Worm (Caenorhabditis elegans) whole organism, early embryonic: ENCODE measurements around the gene T28A8.6.

Experiments used
- B0310.2 ChIP-seq: sonication (generic microtip); optimal IDR thresholded peaks from 2 replicates; lab custom pipeline; 2016; ENCODE audit warnings: mild to moderate bottlenecking, missing genetic modification characterization, missing compliant biosample characterization
- F13C5.2 ChIP-seq: sonication (generic microtip); optimal IDR thresholded peaks from 2 replicates; lab custom pipeline; 2017; ENCODE audit warnings: mild to moderate bottlenecking, missing genetic modification characterization, inconsistent platforms, missing compliant biosample characterization
- aly-1 ChIP-seq: sonication (generic microtip); optimal IDR thresholded peaks from 2 replicates; lab custom pipeline; 2016; ENCODE audit warnings: missing genetic modification characterization, missing compliant biosample characterization
- ama-1 ChIP-seq: fragments of 150-350 bp; optimal IDR thresholded peaks from 2 replicates; lab custom pipeline; 2014
- ceh-13 ChIP-seq: fragments of 200-800 bp; sonication (Bioruptor generic); optimal IDR thresholded peaks from 2 replicates; lab custom pipeline; 2018; ENCODE audit warnings: mild to moderate bottlenecking, missing genetic modification characterization, missing compliant biosample characterization
- ceh-36 ChIP-seq: sonication (generic microtip); optimal IDR thresholded peaks from 2 replicates; lab custom pipeline; 2016; ENCODE audit warnings: missing genetic modification characterization, inconsistent platforms, missing compliant biosample characterization
- ets-7 ChIP-seq: sonication (generic microtip); optimal IDR thresholded peaks from 2 replicates; lab custom pipeline; 2016; ENCODE audit warnings: missing genotype, missing genetic modification characterization, missing compliant biosample characterization
- flt-1 ChIP-seq: fragments of 200-800 bp; sonication (Bioruptor generic); IDR thresholded peaks from 2 replicates; pipeline ENCODE4 v1.3.6; 2022; ENCODE audit warnings: missing genetic modification characterization, missing compliant biosample characterization
- hmbx-1 ChIP-seq: sonication (generic microtip); optimal IDR thresholded peaks from 2 replicates; lab custom pipeline; 2016; ENCODE audit warnings: mild to moderate bottlenecking, missing genetic modification characterization, missing compliant biosample characterization
- hmg-4 ChIP-seq: fragments of 200-800 bp; sonication (Bioruptor generic); optimal IDR thresholded peaks from 2 replicates; lab custom pipeline; 2018; ENCODE audit warnings: mild to moderate bottlenecking, missing genetic modification characterization, missing compliant biosample characterization
- hnd-1 ChIP-seq: sonication (generic microtip); optimal IDR thresholded peaks from 2 replicates; lab custom pipeline; 2016; ENCODE audit warnings: missing genetic modification characterization, missing compliant biosample characterization
- pes-1 ChIP-seq: fragments of 200-800 bp; sonication (Bioruptor generic); IDR thresholded peaks from 2 replicates; pipeline ENCODE4 v1.3.6; 2022; ENCODE audit warnings: missing genetic modification reagents, missing genetic modification characterization, missing compliant biosample characterization
- scrt-1 ChIP-seq: fragments of 200-800 bp; sonication (Bioruptor generic); IDR thresholded peaks from 2 replicates; pipeline ENCODE4 v1.3.6; 2022; ENCODE audit warnings: missing genetic modification characterization, missing compliant biosample characterization
- sea-1 ChIP-seq: fragments of 200-800 bp; sonication (Bioruptor generic); conservative IDR thresholded peaks from 2 replicates; pipeline ENCODE4 v1.3.6; 2022; ENCODE audit warnings: missing genetic modification characterization, missing compliant biosample characterization
- tbx-11 ChIP-seq: fragments of 200-800 bp; sonication (Bioruptor generic); IDR thresholded peaks from 2 replicates; pipeline ENCODE4 v1.3.6; 2022; ENCODE audit warnings: missing genetic modification characterization, missing compliant biosample characterization
- tbx-37 ChIP-seq: fragments of 200-800 bp; sonication (Bioruptor generic); conservative IDR thresholded peaks from 2 replicates; pipeline ENCODE4 v1.3.6; 2022; ENCODE audit warnings: missing genetic modification reagents, missing genetic modification characterization, missing compliant biosample characterization
- tra-4 ChIP-seq: sonication (generic microtip); optimal IDR thresholded peaks from 2 replicates; lab custom pipeline; 2017; ENCODE audit warnings: missing genetic modification characterization, missing compliant biosample characterization

T28A8.6 gene

DNA sequence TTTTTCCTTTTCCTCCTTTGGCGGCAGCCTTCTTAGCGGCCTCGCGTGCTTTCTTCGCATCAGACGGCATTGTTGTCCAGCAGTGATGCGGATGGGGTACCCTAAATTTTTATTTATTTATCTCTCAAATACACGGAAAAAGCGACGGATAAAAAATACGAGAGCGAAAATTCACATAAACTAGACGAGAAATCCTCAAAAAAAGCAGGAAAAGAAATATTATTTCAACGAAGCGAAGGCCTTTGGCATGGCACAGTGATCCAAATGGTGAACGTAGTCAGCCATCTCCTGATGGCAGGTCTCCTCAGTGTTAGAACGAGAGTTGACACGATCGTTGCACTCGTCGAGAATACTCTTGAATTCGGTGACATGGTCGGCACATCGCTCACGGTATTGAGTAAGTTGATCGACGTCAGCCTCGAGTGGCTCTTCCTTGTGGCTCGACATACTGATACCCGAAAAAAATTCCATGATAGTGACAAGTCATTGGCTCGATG, 36.8 kb upstream of the T28A8.6 start, which contains the start of the genes abcf-2 and T27E9.2:
abcf-2 (minus strand) TSS at position 101 of the 497 bp plus-strand sequence.
T27E9.2 (minus strand) TSS at position 447 of the 497 bp plus-strand sequence.
- no peak for TF ChIP-seq F13C5.2 (tag; lab: Kevin White, UChicago)
- TF ChIP-seq hmg-4 (GFP tag; lab: Kevin White, UChicago): no peak
- TF ChIP-seq scrt-1 (GFP tag; lab: Robert Waterston, UW): no peak
- TF ChIP-seq ets-7: no peak
- no peak for TF ChIP-seq tra-4 (tag; lab: Kevin White, UChicago)
- no peak for TF ChIP-seq B0310.2 (tag; lab: Kevin White, UChicago)
- TF ChIP-seq ama-1 (lab: Kevin White, UChicago): no peak
- TF ChIP-seq ceh-36: no peak
- no peak for TF ChIP-seq tbx-11 (GFP tag; lab: Robert Waterston, UW)
- TF ChIP-seq flt-1: no peak
- no peak for TF ChIP-seq aly-1
- TF ChIP-seq sea-1 (GFP tag; lab: Robert Waterston, UW): no peak
- TF ChIP-seq pes-1: no peak
- no peak for TF ChIP-seq tbx-37 (GFP tag; lab: Robert Waterston, UW)
- TF ChIP-seq ceh-13 (GFP tag; lab: Kevin White, UChicago): no peak
- TF ChIP-seq hmbx-1 (tag; lab: Kevin White, UChicago): no peak
- TF ChIP-seq hnd-1 (tag; lab: Kevin White, UChicago): no peak

DNA sequence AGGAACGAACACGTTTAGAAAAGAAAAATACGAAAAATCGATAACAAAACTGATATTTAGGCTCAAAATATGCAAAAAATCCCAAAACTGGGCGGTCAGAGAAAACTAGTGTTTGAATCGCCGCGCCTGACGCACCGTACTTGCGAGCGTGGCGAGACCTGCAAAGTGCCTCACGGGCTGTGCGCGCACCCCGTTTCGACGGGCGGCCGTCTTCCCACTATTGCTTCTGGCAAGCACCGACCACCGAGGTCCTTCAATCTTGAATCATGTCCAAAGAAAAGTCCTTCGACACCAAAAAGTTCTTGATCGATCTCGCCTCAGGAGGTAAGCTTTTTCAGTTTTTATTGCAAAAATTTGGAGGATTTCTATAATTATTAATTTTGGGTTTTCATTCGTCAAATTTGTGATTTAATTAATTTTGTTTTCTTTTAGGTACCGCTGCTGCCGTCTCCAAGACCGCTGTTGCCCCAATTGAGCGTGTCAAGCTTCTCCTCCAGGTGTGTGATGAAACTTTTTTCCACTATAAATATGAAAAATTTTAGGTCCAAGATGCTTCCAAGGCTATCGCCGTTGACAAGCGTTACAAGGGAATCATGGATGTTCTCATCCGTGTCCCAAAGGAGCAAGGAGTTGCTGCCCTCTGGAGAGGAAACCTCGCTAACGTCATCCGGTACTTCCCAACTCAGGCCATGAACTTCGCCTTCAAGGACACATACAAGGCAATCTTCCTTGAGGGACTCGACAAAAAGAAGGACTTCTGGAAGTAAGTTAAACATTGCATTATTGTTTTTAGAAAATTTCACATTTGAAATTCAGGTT, 35.8 kb upstream of the T28A8.6 start, which contains the start of gene ant-1.1:
ant-1.1 (plus strand) TSS at position 199 of the 819 bp plus-strand sequence.
- TF ChIP-seq tbx-11 (GFP tag; lab: Robert Waterston, UW): no peak
- TF ChIP-seq sea-1 (GFP tag; lab: Robert Waterston, UW): 0 out of 2 replicates have a peak, but pooled peaks have one; percentile 44
- TF ChIP-seq pes-1: peak; percentile 52; the same call in 1 of the 2 replicates
- TF ChIP-seq aly-1: no peak
- TF ChIP-seq F13C5.2 (tag; lab: Kevin White, UChicago): peak; percentile 80
- TF ChIP-seq ceh-36: peak; percentile 20
- TF ChIP-seq scrt-1 (GFP tag; lab: Robert Waterston, UW): 0 out of 2 replicates have a peak, but pooled peaks have one; percentile 20
- TF ChIP-seq hmg-4 (GFP tag; lab: Kevin White, UChicago): peak; percentile 62
- TF ChIP-seq tra-4 (tag; lab: Kevin White, UChicago): peak; percentile 24
- no peak for TF ChIP-seq hnd-1 (tag; lab: Kevin White, UChicago)
- peak; percentile 59 for TF ChIP-seq tbx-37 (GFP tag; lab: Robert Waterston, UW)

DNA sequence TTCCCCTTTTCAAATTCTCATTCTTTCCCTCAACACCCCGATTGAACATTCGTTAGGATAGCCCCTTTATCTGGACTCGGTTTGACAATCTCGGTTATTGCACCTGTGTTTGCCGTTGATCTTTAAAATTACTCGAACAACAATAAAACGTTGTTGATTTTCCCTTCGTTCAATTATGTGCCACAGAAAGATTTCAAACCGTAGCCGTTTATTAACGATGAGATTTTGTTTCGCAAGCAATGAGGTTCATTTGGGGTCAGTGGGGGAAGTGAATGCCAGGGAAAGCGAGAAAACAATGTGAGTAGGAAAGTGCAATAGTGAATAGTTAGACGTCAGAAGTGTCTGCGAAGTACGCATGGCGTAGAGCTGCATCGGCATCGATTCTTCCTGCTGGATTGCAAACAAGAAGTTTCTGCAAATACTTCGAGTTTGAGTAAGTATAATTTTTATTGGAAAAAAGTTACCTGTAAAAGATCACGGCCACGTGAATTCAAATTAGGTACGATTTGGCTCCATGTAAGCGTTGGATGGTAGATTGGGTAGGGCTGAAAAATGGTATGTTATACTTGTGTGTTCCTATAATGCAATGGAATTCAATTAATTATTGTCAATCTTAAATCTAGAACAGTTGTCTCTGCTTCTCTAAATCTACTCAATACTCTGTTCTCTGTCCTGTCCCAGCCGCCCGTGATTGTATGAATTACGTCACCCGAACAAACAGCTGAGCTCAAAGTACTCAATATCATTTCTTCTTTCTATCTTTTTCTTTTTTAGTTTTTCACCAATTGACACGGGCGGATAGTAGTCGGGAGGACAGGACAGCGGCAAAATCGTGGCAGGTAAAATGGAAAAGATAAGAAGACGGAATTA, 34.3 kb upstream of the T28A8.6 start, which contains the start of gene kel-3:
kel-3 (plus strand) TSS at position 328 of the 870 bp plus-strand sequence.
- TF ChIP-seq F13C5.2 (tag; lab: Kevin White, UChicago) (no peak), B0310.2 (tag; lab: Kevin White, UChicago) (no peak), ama-1 (lab: Kevin White, UChicago) (peak; percentile 62)

DNA sequence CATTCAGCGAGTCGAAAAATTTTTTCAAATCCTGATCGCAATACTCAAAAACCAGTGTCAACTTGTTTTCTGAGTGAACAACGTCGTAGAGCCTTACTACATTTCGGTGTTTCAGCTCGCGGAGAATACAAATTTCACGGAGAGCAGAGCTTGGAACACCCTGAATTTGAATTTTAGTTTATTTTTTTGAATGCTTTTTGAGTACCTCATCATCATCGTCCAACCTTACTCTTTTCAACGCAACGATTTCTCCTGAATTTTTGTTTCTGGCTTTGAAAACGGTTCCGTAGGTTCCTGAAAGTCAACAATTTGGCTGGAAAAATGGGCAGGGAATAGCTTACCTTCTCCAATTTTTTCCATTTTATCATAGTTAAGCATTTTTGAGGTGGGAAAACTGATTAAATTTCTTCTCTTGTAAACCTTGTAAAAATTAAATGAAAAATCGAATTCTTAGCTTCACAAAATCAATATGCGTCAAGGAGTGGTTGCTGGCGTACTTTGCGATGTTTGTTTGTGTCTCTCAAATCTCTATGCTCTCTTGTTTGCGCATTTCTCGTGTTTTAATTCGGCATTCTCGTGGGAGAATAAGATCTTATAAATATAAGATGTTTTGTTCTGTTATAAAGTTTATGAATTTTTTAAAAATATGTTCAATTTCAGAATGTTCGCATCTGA, 32.9 kb upstream of the T28A8.6 start, which contains the start of gene cdk-5:
cdk-5 (minus strand) TSS at position 425 of the 675 bp plus-strand sequence.
- TF ChIP-seq tbx-11 (GFP tag; lab: Robert Waterston, UW) (no peak), aly-1 (no peak), ceh-36 (no peak), flt-1 (no peak), pes-1 (no peak), F13C5.2 (tag; lab: Kevin White, UChicago) (no peak), B0310.2 (tag; lab: Kevin White, UChicago) (no peak), scrt-1 (GFP tag; lab: Robert Waterston, UW) (no peak), tra-4 (tag; lab: Kevin White, UChicago) (no peak)

DNA sequence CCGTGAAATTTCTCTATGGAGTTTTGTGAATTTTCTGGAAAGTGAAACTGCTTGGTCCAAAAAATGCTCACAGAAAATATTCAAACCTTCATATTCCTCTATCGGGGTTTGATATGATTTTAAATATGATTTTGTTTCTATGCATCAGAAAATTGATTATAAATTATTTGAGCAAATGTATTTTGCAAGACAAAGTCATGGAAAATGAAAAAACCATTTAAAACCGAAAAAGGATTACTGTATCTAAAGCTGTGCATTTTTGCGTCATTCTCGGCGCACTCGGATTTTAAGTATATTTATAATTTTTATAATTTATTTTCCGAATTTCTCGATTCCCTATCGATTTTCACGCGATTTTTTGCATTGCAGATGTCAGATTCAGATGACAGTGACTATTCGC, 27.5 kb upstream of the T28A8.6 start, which contains the start of gene pssy-2:
pssy-2 (plus strand) TSS at position 301 of the 400 bp plus-strand sequence.
- TF ChIP-seq tra-4 (tag; lab: Kevin White, UChicago) (no peak), ets-7 (no peak), hmbx-1 (tag; lab: Kevin White, UChicago) (no peak), hmg-4 (GFP tag; lab: Kevin White, UChicago) (no peak), tbx-37 (GFP tag; lab: Robert Waterston, UW) (no peak), flt-1 (no peak), ama-1 (lab: Kevin White, UChicago) (no peak), hnd-1 (tag; lab: Kevin White, UChicago) (no peak), pes-1 (no peak), B0310.2 (tag; lab: Kevin White, UChicago) (no peak), scrt-1 (GFP tag; lab: Robert Waterston, UW) (no peak), ceh-13 (GFP tag; lab: Kevin White, UChicago) (no peak), aly-1 (no peak)

DNA sequence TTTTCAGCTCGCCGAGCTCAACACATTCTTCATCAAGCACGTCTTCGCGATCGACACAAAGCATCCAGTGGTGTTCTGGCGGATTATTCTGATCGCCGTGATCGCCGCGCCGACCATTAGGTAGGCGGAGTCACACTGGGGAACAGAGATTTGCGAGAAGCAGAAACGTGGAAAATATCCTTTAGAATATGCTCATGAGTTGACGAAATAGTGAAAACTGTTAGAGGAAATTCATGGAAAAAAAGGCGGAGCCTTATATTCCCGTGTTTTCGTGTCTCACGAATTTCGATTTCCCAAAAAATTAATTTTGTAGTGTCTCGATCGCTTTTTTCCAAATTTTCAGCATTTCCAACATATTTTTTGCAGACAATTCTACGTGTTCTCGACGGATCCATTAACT, 24.5 kb upstream of the T28A8.6 start:
- TF ChIP-seq ama-1 (lab: Kevin White, UChicago) (no peak), tbx-11 (GFP tag; lab: Robert Waterston, UW) (no peak), pes-1 (no peak), tbx-37 (GFP tag; lab: Robert Waterston, UW) (peak; percentile 21; the same call in 1 of the 2 replicates)
